Fruit fly (Drosophila melanogaster) whole organism, wandering third instar larva: ENCODE results near the gene CG17597.

Experiments used
- Abd-B ChIP-seq: fragments of >200 bp; optimal IDR thresholded peaks from 2 replicates; lab custom pipeline; 2017; ENCODE audit warnings: missing biosample characterization, missing genetic modification characterization
- CG32264 ChIP-seq: fragments of 200-800 bp; sonication (Bioruptor generic); optimal IDR thresholded peaks from 2 replicates; lab custom pipeline; 2016; ENCODE audit warnings: missing biosample characterization, missing genetic modification characterization
- CG9705 ChIP-seq: fragments of 200-800 bp; sonication (Bioruptor generic); optimal IDR thresholded peaks from 2 replicates; lab custom pipeline; 2018; ENCODE audit warnings: missing biosample characterization, mild to moderate bottlenecking, missing genetic modification characterization
- CrebA ChIP-seq: fragments of 200-800 bp; sonication (Bioruptor generic); optimal IDR thresholded peaks from 2 replicates; lab custom pipeline; 2016; ENCODE audit warnings: missing biosample characterization, mild to moderate bottlenecking, missing genetic modification characterization, borderline replicate concordance
- Dfd ChIP-seq: fragments of >200 bp; optimal IDR thresholded peaks from 2 replicates; lab custom pipeline; 2017; ENCODE audit warnings: missing biosample characterization, missing genetic modification characterization
- Dif ChIP-seq: fragments of 200-275, 200-300 bp; sonication (Bioruptor generic); optimal IDR thresholded peaks from 2 replicates; lab custom pipeline; 2018; ENCODE audit warnings: missing biosample characterization, missing genetic modification characterization; ENCODE audit not compliant: partially characterized antibody
- GATAd ChIP-seq: sonication (Bioruptor generic); optimal IDR thresholded peaks from 2 replicates; lab custom pipeline; 2016; ENCODE audit warnings: missing biosample characterization, missing genetic modification characterization
- HLH106 ChIP-seq: fragments of 200-800 bp; optimal IDR thresholded peaks from 3 replicates; lab custom pipeline; 2019; ENCODE audit warnings: missing biosample characterization, mild to moderate bottlenecking, missing genetic modification characterization, moderate library complexity
- Hr78 ChIP-seq: fragments of >200 bp; optimal IDR thresholded peaks from 2 replicates; lab custom pipeline; 2017; ENCODE audit warnings: missing biosample characterization, missing genetic modification characterization
- Hr83 ChIP-seq: fragments of 200-300 bp; sonication (Bioruptor generic); optimal IDR thresholded peaks from 2 replicates; lab custom pipeline; 2016; ENCODE audit warnings: missing biosample characterization, mild to moderate bottlenecking, missing genetic modification characterization, moderate library complexity; ENCODE audit not compliant: poor library complexity, severe bottlenecking
- Jra ChIP-seq: sonication (Bioruptor generic); optimal IDR thresholded peaks from 2 replicates; lab custom pipeline; 2016; ENCODE audit warnings: missing biosample characterization, missing genetic modification characterization
- Mio ChIP-seq: sonication (Bioruptor generic); optimal IDR thresholded peaks from 2 replicates; lab custom pipeline; 2016; ENCODE audit warnings: missing biosample characterization, missing genetic modification characterization
- Myc ChIP-seq: fragments of >200 bp; optimal IDR thresholded peaks from 2 replicates; lab custom pipeline; 2017
- N ChIP-seq: fragments of >200 bp; optimal IDR thresholded peaks from 2 replicates; lab custom pipeline; 2018; ENCODE audit warnings: missing biosample characterization, missing external identifiers, missing genetic modification characterization
- OdsH ChIP-seq: fragments of 200-800 bp; sonication (Bioruptor generic); optimal IDR thresholded peaks from 2 replicates; lab custom pipeline; 2016; ENCODE audit warnings: missing biosample characterization, mild to moderate bottlenecking, missing genetic modification characterization
- Rel ChIP-seq, 2 experiments: fragments of 200-800 bp; sonication (Bioruptor generic) in 1 of 2; optimal IDR thresholded peaks; 2 replicates in 1 of 2; 3 replicates in 1 of 2; lab custom pipeline; 2016 to 2019; ENCODE audit warnings: mild to moderate bottlenecking in 2 of 2, missing biosample characterization in 2 of 2, missing genetic modification characterization in 2 of 2, moderate library complexity in 1 of 2
- Sp1 ChIP-seq: fragments of 200-800 bp; sonication (Bioruptor generic); optimal IDR thresholded peaks from 3 replicates; lab custom pipeline; 2019; ENCODE audit warnings: missing biosample characterization, mild to moderate bottlenecking, missing genetic modification characterization, moderate library complexity
- Vsx2 ChIP-seq: fragments of 200-300, 225-300 bp; sonication (Bioruptor generic); optimal IDR thresholded peaks from 2 replicates; lab custom pipeline; 2018; ENCODE audit warnings: missing biosample characterization, missing genetic modification characterization; ENCODE audit not compliant: partially characterized antibody
- br ChIP-seq: fragments of 200-800 bp; sonication (Bioruptor generic); optimal IDR thresholded peaks from 2 replicates; lab custom pipeline; 2016; ENCODE audit warnings: missing biosample characterization, missing genetic modification characterization
- brk ChIP-seq: fragments of 200-800 bp; sonication (Bioruptor generic); optimal IDR thresholded peaks from 2 replicates; lab custom pipeline; 2016; ENCODE audit warnings: missing biosample characterization, mild to moderate bottlenecking, missing genetic modification characterization
- dl ChIP-seq, 2 experiments: fragments of 175-275, 200-275 bp in 1 of 2; fragments of 200-275 bp in 1 of 2; sonication (Bioruptor generic); optimal IDR thresholded peaks; lab custom pipeline; 2018; ENCODE audit warnings: mild to moderate bottlenecking in 2 of 2, missing biosample characterization in 2 of 2, missing genetic modification characterization in 2 of 2, moderate library complexity in 2 of 2; ENCODE audit not compliant: partially characterized antibody in 2 of 2, insufficient read depth in 1 of 2
- dmrt93B ChIP-seq: fragments of 200-800 bp; sonication (Bioruptor generic); optimal IDR thresholded peaks from 2 replicates; lab custom pipeline; 2018; ENCODE audit warnings: missing biosample characterization, mild to moderate bottlenecking, missing genetic modification characterization
- dsf ChIP-seq: sonication (Bioruptor generic); optimal IDR thresholded peaks from 2 replicates; lab custom pipeline; 2016; ENCODE audit warnings: missing biosample characterization, missing genetic modification characterization, borderline replicate concordance
- ey ChIP-seq: fragments of 200-800 bp; sonication (Bioruptor generic); optimal IDR thresholded peaks from 2 replicates; lab custom pipeline; 2016; ENCODE audit warnings: missing biosample characterization, missing genetic modification characterization
- foxo ChIP-seq, 2 experiments: fragments of 200-800 bp; sonication (Bioruptor generic); optimal IDR thresholded peaks; 2 replicates in 1 of 2; 3 replicates in 1 of 2; lab custom pipeline; 2016 to 2017; ENCODE audit warnings: missing biosample characterization in 2 of 2, missing genetic modification characterization in 2 of 2
- fru ChIP-seq: fragments of 200-800 bp; sonication (Bioruptor generic); optimal IDR thresholded peaks from 3 replicates; lab custom pipeline; 2016; ENCODE audit warnings: missing biosample characterization, mild to moderate bottlenecking, missing genetic modification characterization
- h ChIP-seq: fragments of 200-800 bp; sonication (Bioruptor generic); optimal IDR thresholded peaks from 3 replicates; lab custom pipeline; 2016; ENCODE audit warnings: missing biosample characterization, mild to moderate bottlenecking, missing genetic modification characterization
- lola ChIP-seq: fragments of >200 bp; optimal IDR thresholded peaks from 2 replicates; lab custom pipeline; 2017; ENCODE audit warnings: missing biosample characterization, missing genetic modification characterization
- pan ChIP-seq: fragments of >200 bp; optimal IDR thresholded peaks from 2 replicates; lab custom pipeline; 2017
- psq ChIP-seq: fragments of 200-800 bp; sonication (Bioruptor generic); optimal IDR thresholded peaks from 3 replicates; lab custom pipeline; 2017; ENCODE audit warnings: missing biosample characterization, mild to moderate bottlenecking, missing genetic modification characterization, moderate library complexity
- rgr ChIP-seq: fragments of 200-800 bp; sonication (Bioruptor generic); optimal IDR thresholded peaks from 3 replicates; lab custom pipeline; 2016; ENCODE audit warnings: missing biosample characterization, mild to moderate bottlenecking, missing genetic modification characterization
- sage ChIP-seq: fragments of 200-800 bp; sonication (Bioruptor generic); optimal IDR thresholded peaks from 2 replicates; lab custom pipeline; 2016; ENCODE audit warnings: missing biosample characterization, mild to moderate bottlenecking, missing genetic modification characterization
- sv ChIP-seq: fragments of 200-800 bp; sonication (Bioruptor generic); optimal IDR thresholded peaks from 3 replicates; lab custom pipeline; 2016; ENCODE audit warnings: missing biosample characterization, missing genetic modification characterization
- tai ChIP-seq: sonication (Bioruptor generic); optimal IDR thresholded peaks from 2 replicates; lab custom pipeline; 2016; ENCODE audit warnings: missing biosample characterization, missing genetic modification characterization
- usp ChIP-seq: fragments of >200 bp; optimal IDR thresholded peaks from 2 replicates; lab custom pipeline; 2017; ENCODE audit warnings: missing biosample characterization, missing genetic modification characterization
- woc ChIP-seq: sonication (Bioruptor generic); optimal IDR thresholded peaks from 2 replicates; lab custom pipeline; 2016; ENCODE audit warnings: missing biosample characterization, mild to moderate bottlenecking, missing genetic modification characterization

Gene CG17597

DNA sequence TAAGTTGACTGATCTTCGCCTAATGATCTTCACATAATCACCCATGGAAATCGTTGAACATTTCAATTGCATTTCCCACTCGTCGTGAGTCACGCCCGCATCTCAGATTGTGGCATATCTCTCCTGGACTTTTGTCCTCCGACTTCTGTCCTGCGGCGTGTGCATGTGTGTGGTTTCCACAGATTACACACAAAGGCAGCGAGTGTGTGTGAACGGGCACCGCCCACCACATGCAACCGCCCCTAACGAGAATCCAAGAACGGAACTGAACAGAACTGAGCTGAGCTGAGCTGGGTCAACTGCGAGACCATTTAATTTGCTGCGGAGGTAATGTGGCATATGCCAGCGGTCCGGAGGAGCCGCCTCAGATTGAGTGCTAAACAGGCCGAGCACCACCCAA is 29.2 kb downstream of the CG17597 start:
- no peak for TF ChIP-seq Dif (GFP tag; lab: Kevin White, UChicago)
- TF ChIP-seq foxo (GFP tag; optimal IDR thresholded peaks at IDR 0.05; lab: Kevin White, UChicago), result no peak
- no peak for TF ChIP-seq N (GFP tag; lab: Kevin White, UChicago)

DNA sequence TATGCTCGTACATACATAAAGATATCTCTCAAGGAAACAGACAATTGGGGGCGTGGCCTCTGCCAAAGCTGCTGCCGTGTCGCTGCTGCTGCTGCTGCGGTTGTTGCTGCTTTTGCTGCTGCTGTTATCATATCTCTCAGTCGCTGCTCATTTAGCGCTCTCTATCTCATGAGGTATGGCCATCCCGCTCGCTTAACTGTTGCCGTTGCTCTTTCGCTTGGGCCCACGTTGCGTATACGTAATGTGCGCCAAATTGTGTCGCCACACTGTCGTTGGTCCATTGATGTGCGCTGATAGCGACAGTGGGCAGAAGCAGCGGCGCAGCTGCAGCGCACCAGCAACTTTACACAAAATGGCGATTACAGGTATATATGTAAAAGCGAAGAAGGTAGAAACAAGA is 34.5 kb downstream of the CG17597 start:
- TF ChIP-seq Mio (GFP tag; lab: Kevin White, UChicago), result no peak
- peak; percentile 52 for TF ChIP-seq Dfd (GFP tag; lab: Kevin White, UChicago)
- TF ChIP-seq usp (GFP tag; lab: Kevin White, UChicago), result no peak
- TF ChIP-seq CrebA (GFP tag; lab: Kevin White, UChicago), result no peak
- TF ChIP-seq Dif (GFP tag; lab: Kevin White, UChicago), result peak; percentile 7
- TF ChIP-seq tai, result no peak
- no peak for TF ChIP-seq woc
- TF ChIP-seq Hr78 (GFP tag; lab: Kevin White, UChicago), result no peak
- no peak for TF ChIP-seq pan (lab: Kevin White, UChicago)
- no peak for TF ChIP-seq Vsx2 (GFP tag; lab: Kevin White, UChicago)
- no peak for TF ChIP-seq Sp1
- no peak for TF ChIP-seq sage
- no peak for TF ChIP-seq sv (GFP tag; lab: Kevin White, UChicago)
- no peak for TF ChIP-seq Abd-B (GFP tag; lab: Kevin White, UChicago)
- TF ChIP-seq psq (GFP tag; lab: Kevin White, UChicago), result no peak
- no peak for TF ChIP-seq HLH106

DNA sequence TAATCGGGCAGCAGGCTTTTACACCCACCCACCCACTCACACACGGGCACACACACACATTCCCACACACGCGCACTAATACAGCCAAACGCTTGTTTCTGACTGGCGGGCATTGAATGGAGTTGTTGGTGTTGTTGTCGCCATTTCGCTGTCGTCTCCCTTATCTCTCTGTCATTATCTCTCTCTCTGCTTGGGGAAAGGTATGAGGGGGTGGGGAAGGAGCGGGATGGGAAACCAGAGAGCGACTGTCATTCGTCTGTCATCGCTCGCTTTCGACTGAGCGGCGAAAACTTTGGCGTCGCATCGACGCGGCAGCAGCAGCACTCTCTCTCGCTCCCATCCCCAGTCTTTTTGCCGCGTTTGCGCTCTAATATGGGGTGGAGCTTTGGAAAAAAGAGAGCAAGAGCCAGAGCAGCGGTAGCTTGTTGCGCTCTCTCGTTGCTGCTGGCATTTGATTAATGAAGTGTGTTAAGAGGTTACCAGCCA is 35.0 kb downstream of the CG17597 start:
- TF ChIP-seq dl (GFP tag; optimal IDR thresholded peaks at IDR 0.05; lab: Kevin White, UChicago; ENCODE audit: insufficient read depth in 1 of 2, partially characterized antibody in 2 of 2) (peak; percentile 60 to 71), Sp1 (no peak), CG32264 (GFP tag; lab: Kevin White, UChicago) (no peak), Myc (no peak), pan (lab: Kevin White, UChicago) (no peak), Dif (GFP tag; lab: Kevin White, UChicago) (peak; percentile 56), ey (GFP tag; lab: Kevin White, UChicago) (no peak), Jra (no peak), Rel (GFP tag; optimal IDR thresholded peaks at IDR 0.05; lab: Kevin White, UChicago) (no peak), Rel (tag; optimal IDR thresholded peaks at IDR 0.05; lab: Kevin White, UChicago) (no peak), Vsx2 (GFP tag; lab: Kevin White, UChicago) (peak; percentile 76), dsf (no peak), N (GFP tag; lab: Kevin White, UChicago) (no peak), brk (no peak), dmrt93B (no peak), sv (GFP tag; lab: Kevin White, UChicago) (no peak), Hr83 (GFP tag; lab: Kevin White, UChicago) (peak; percentile 32), h (GFP tag; lab: Kevin White, UChicago) (peak; percentile 26), psq (GFP tag; lab: Kevin White, UChicago) (no peak), usp (GFP tag; lab: Kevin White, UChicago) (no peak), woc (no peak), rgr (no peak), fru (GFP tag; lab: Kevin White, UChicago) (no peak), GATAd (GFP tag; lab: Kevin White, UChicago) (no peak), CrebA (GFP tag; lab: Kevin White, UChicago) (no peak), Mio (GFP tag; lab: Kevin White, UChicago) (no peak), OdsH (GFP tag; lab: Kevin White, UChicago) (no peak), sage (no peak), br (GFP tag; lab: Kevin White, UChicago) (no peak), Dfd (GFP tag; lab: Kevin White, UChicago) (no peak), HLH106 (no peak), Hr78 (GFP tag; lab: Kevin White, UChicago) (no peak), lola (GFP tag; lab: Kevin White, UChicago) (no peak), CG9705 (no peak), Abd-B (GFP tag; lab: Kevin White, UChicago) (no peak)
